Fruit fly (Drosophila melanogaster) whole organism, embryonic: Measurements from ENCODE around the gene CG43318.

ENCODE experiments used
- Atf6 ChIP-seq: fragments of 200-800 bp; sonication (Bioruptor generic); IDR thresholded peaks from 2 replicates; pipeline ENCODE4 v1.3.6; 2022; ENCODE audit warnings: missing biosample characterization, missing genetic modification characterization
- B-H2 ChIP-seq: fragments of 200-800 bp; sonication (Bioruptor generic); optimal IDR thresholded peaks from 2 replicates; lab custom pipeline; 2018; ENCODE audit warnings: missing biosample characterization, mild to moderate bottlenecking, missing genetic modification characterization
- Bteb2 ChIP-seq: fragments of 200-800 bp; sonication (Bioruptor generic); optimal IDR thresholded peaks from 2 replicates; lab custom pipeline; 2016; ENCODE audit warnings: missing biosample characterization, missing genetic modification characterization
- CG10274 ChIP-seq: fragments of 200-800 bp; sonication (Bioruptor generic); optimal IDR thresholded peaks from 3 replicates; lab custom pipeline; 2017; ENCODE audit warnings: missing biosample characterization, mild to moderate bottlenecking, missing genetic modification characterization
- CG10321 ChIP-seq: fragments of 200-800 bp; sonication (Bioruptor generic); IDR thresholded peaks from 2 replicates; pipeline ENCODE4 v1.3.6; 2022; ENCODE audit warnings: missing biosample characterization, missing genetic modification characterization
- CG10462 ChIP-seq: fragments of 200-800 bp; sonication (Bioruptor generic); optimal IDR thresholded peaks from 2 replicates; lab custom pipeline; 2016; ENCODE audit warnings: missing biosample characterization, missing genetic modification characterization
- CG13424 ChIP-seq: fragments of 200-800 bp; sonication (Bioruptor generic); optimal IDR thresholded peaks from 2 replicates; lab custom pipeline; 2019; ENCODE audit warnings: missing biosample characterization, mild to moderate bottlenecking, missing genetic modification characterization, moderate library complexity
- CG13894 ChIP-seq: fragments of 200-800 bp; sonication (Bioruptor generic); optimal IDR thresholded peaks from 3 replicates; lab custom pipeline; 2018; ENCODE audit warnings: missing biosample characterization, mild to moderate bottlenecking, missing genetic modification characterization, moderate library complexity
- CG14050 ChIP-seq: fragments of 200-800 bp; sonication (Bioruptor generic); IDR thresholded peaks from 3 replicates; pipeline ENCODE4 v1.3.6; 2022; ENCODE audit warnings: missing biosample characterization, missing genetic modification characterization
- CG14441 ChIP-seq: fragments of 200-800 bp; sonication (Bioruptor generic); IDR thresholded peaks from 2 replicates; pipeline ENCODE4 v1.3.6; 2022; ENCODE audit warnings: missing biosample characterization, missing genetic modification characterization
- CG16779 ChIP-seq: fragments of 200-800 bp; sonication (Bioruptor generic); IDR thresholded peaks from 2 replicates; pipeline ENCODE4 v1.3.6; 2022; ENCODE audit warnings: missing biosample characterization, missing genetic modification characterization
- CG18764 ChIP-seq: fragments of 200-800 bp; sonication (Bioruptor generic); optimal IDR thresholded peaks from 3 replicates; lab custom pipeline; 2016; ENCODE audit warnings: missing biosample characterization, missing genetic modification characterization
- CG2712 ChIP-seq: fragments of 200-800 bp; optimal IDR thresholded peaks from 3 replicates; lab custom pipeline; 2019; ENCODE audit warnings: missing biosample characterization, mild to moderate bottlenecking, missing genetic modification characterization, moderate library complexity
- CG31224 ChIP-seq: fragments of 200-800 bp; sonication (Bioruptor generic); IDR thresholded peaks from 2 replicates; pipeline ENCODE4 v1.3.6; 2022; ENCODE audit warnings: missing biosample characterization, missing genetic modification characterization
- CG3281 ChIP-seq: fragments of 200-800 bp; sonication (Bioruptor generic); optimal IDR thresholded peaks from 3 replicates; lab custom pipeline; 2017; ENCODE audit warnings: missing biosample characterization, mild to moderate bottlenecking, missing genetic modification characterization
- CG4617 ChIP-seq: fragments of 200-800 bp; sonication (Bioruptor generic); optimal IDR thresholded peaks from 3 replicates; lab custom pipeline; 2016; ENCODE audit warnings: missing biosample characterization, missing genetic modification characterization, borderline replicate concordance
- CG5953 ChIP-seq: fragments of 200-800 bp; sonication (Bioruptor generic); IDR thresholded peaks from 2 replicates; pipeline ENCODE4 v1.3.6; 2022; ENCODE audit warnings: missing biosample characterization, missing genetic modification characterization
- CG6854 ChIP-seq: fragments of 200-800 bp; sonication (Bioruptor generic); optimal IDR thresholded peaks from 3 replicates; lab custom pipeline; 2017; ENCODE audit warnings: missing biosample characterization, mild to moderate bottlenecking, missing genetic modification characterization
- CG7271 ChIP-seq: fragments of 200-800 bp; sonication (Bioruptor generic); optimal IDR thresholded peaks from 2 replicates; lab custom pipeline; 2018; ENCODE audit warnings: missing biosample characterization, mild to moderate bottlenecking, missing genetic modification characterization, moderate library complexity
- CG9215 ChIP-seq: fragments of 200-800 bp; sonication (Bioruptor generic); IDR thresholded peaks from 2 replicates; pipeline ENCODE4 v1.3.6; 2022; ENCODE audit warnings: missing biosample characterization, missing genetic modification characterization
- Chrac-16 ChIP-seq: fragments of 200-800 bp; sonication (Bioruptor generic); optimal IDR thresholded peaks from 3 replicates; lab custom pipeline; 2016; ENCODE audit warnings: missing biosample characterization, missing genetic modification characterization
- CkIIα-i1 ChIP-seq: fragments of 200-800 bp; sonication (Bioruptor generic); IDR thresholded peaks from 2 replicates; pipeline ENCODE4 v1.3.6; 2022; ENCODE audit warnings: missing biosample characterization, missing genetic modification characterization
- Dll ChIP-seq: fragments of 200-800 bp; sonication (Bioruptor generic); IDR thresholded peaks from 4 replicates; pipeline ENCODE4 v1.3.6; 2022; ENCODE audit warnings: missing biosample characterization, missing genetic modification characterization; ENCODE audit not compliant: partially characterized antibody
- Fer1 ChIP-seq: fragments of 200-800 bp; sonication (Bioruptor generic); optimal IDR thresholded peaks from 2 replicates; lab custom pipeline; 2017; ENCODE audit warnings: missing biosample characterization, mild to moderate bottlenecking, missing genetic modification characterization
- GATAe ChIP-seq: fragments of 200-800 bp; sonication (Bioruptor generic); conservative IDR thresholded peaks from 2 replicates; pipeline ENCODE4 v1.3.6; 2022; ENCODE audit warnings: missing biosample characterization, missing genetic modification characterization
- H2.0 ChIP-seq: fragments of 200-800 bp; sonication (Bioruptor generic); IDR thresholded peaks from 2 replicates; pipeline ENCODE4 v1.3.6; 2022; ENCODE audit warnings: missing biosample characterization, missing genetic modification characterization
- Kr ChIP-seq: fragments of 200-800 bp; sonication (Bioruptor generic); optimal IDR thresholded peaks from 2 replicates; lab custom pipeline; 2017; ENCODE audit warnings: missing biosample characterization, mild to moderate bottlenecking, missing genetic modification characterization
- Med ChIP-seq: fragments of 200-800 bp; sonication (Bioruptor generic); peaks from one replicate; lab custom pipeline; 2016; ENCODE audit warnings: missing biosample characterization, missing genetic modification characterization, mild to moderate bottlenecking, inconsistent platforms, moderate library complexity
- NC2α ChIP-seq: fragments of 200-800 bp; sonication (Bioruptor generic); optimal IDR thresholded peaks from 2 replicates; lab custom pipeline; 2016; ENCODE audit warnings: missing biosample characterization, missing genetic modification characterization
- Side ChIP-seq: fragments of 200-800 bp; sonication (Bioruptor generic); optimal IDR thresholded peaks from 2 replicates; lab custom pipeline; 2016; ENCODE audit warnings: missing biosample characterization, missing genetic modification characterization
- amos ChIP-seq: fragments of 200-800 bp; sonication (Bioruptor generic); IDR thresholded peaks from 2 replicates; pipeline ENCODE4 v1.3.6; 2022; ENCODE audit warnings: missing biosample characterization, missing genetic modification characterization; ENCODE audit not compliant: partially characterized antibody
- crc ChIP-seq: fragments of 200-800 bp; sonication (Bioruptor generic); optimal IDR thresholded peaks from 2 replicates; lab custom pipeline; 2016; ENCODE audit warnings: missing biosample characterization, missing genetic modification characterization
- crp ChIP-seq, 2 experiments: fragments of 200-800 bp; sonication (Bioruptor generic); optimal IDR thresholded peaks; 2 replicates in 1 of 2; 3 replicates in 1 of 2; lab custom pipeline; 2017; ENCODE audit warnings: missing biosample characterization in 2 of 2, missing genetic modification characterization in 2 of 2, mild to moderate bottlenecking in 1 of 2, moderate library complexity in 1 of 2
- cwo ChIP-seq: fragments of 200-800 bp; sonication (Bioruptor generic); optimal IDR thresholded peaks from 3 replicates; lab custom pipeline; 2017; ENCODE audit warnings: missing biosample characterization, missing genetic modification characterization, mild to moderate bottlenecking, moderate library complexity, missing genetic modification reagents
- da ChIP-seq: fragments of 200-800 bp; sonication (Bioruptor generic); optimal IDR thresholded peaks from 2 replicates; lab custom pipeline; 2016; ENCODE audit warnings: missing biosample characterization, missing genetic modification characterization
- dati ChIP-seq: fragments of 200-800 bp; sonication (Bioruptor generic); IDR thresholded peaks from 2 replicates; pipeline ENCODE4 v1.3.6; 2022; ENCODE audit warnings: missing biosample characterization, missing genetic modification characterization
- ewg ChIP-seq: fragments of 200-800 bp; sonication (Bioruptor generic); optimal IDR thresholded peaks from 3 replicates; lab custom pipeline; 2017; ENCODE audit warnings: mild to moderate bottlenecking, missing biosample characterization, missing genetic modification reagents, missing genetic modification characterization
- fd96Cb ChIP-seq: fragments of 200-800 bp; sonication (Bioruptor generic); optimal IDR thresholded peaks from 2 replicates; lab custom pipeline; 2018; ENCODE audit warnings: missing biosample characterization, mild to moderate bottlenecking, missing genetic modification characterization, moderate library complexity
- jigr1 ChIP-seq: fragments of 200-800 bp; sonication (Bioruptor generic); IDR thresholded peaks from 3 replicates; pipeline ENCODE4 v1.3.6; 2022; ENCODE audit warnings: missing biosample characterization, missing genetic modification characterization
- klu ChIP-seq: fragments of 200-800 bp; sonication (Bioruptor generic); IDR thresholded peaks from 2 replicates; pipeline ENCODE4 v1.3.6; 2022; ENCODE audit warnings: missing biosample characterization, missing genetic modification characterization
- knrl ChIP-seq: fragments of 200-800 bp; sonication (Bioruptor generic); IDR thresholded peaks from 3 replicates; pipeline ENCODE4 v1.3.6; 2022; ENCODE audit warnings: missing biosample characterization, missing genetic modification characterization; ENCODE audit not compliant: partially characterized antibody
- nmo ChIP-seq: fragments of 200-800 bp; sonication (Bioruptor generic); optimal IDR thresholded peaks from 2 replicates; lab custom pipeline; 2018; ENCODE audit warnings: missing biosample characterization, mild to moderate bottlenecking, missing genetic modification characterization, moderate library complexity
- p53 ChIP-seq: fragments of 200-800 bp; sonication (Bioruptor generic); optimal IDR thresholded peaks from 2 replicates; lab custom pipeline; 2016; ENCODE audit warnings: missing biosample characterization, missing genetic modification characterization
- pfk ChIP-seq: fragments of 200-800 bp; sonication (Bioruptor generic); optimal IDR thresholded peaks from 2 replicates; lab custom pipeline; 2018; ENCODE audit warnings: missing biosample characterization, mild to moderate bottlenecking, missing genetic modification characterization, moderate library complexity
- prd ChIP-seq, 3 experiments: fragments of >200 bp in 2 of 3; fragments of 200-800 bp in 1 of 3; sonication (Bioruptor generic) in 1 of 3; optimal IDR thresholded peaks in 2 of 3; IDR thresholded peaks in 1 of 3; 2 replicates in 2 of 3; 3 replicates in 1 of 3; pipeline versions ENCODE4 v1.3.6 to Lab custom; 2017 to 2022; ENCODE audit warnings: missing biosample characterization in 1 of 3, missing genetic modification characterization in 1 of 3
- shn ChIP-seq: fragments of 200-800 bp; sonication (Bioruptor generic); optimal IDR thresholded peaks from 3 replicates; lab custom pipeline; 2016; ENCODE audit warnings: missing biosample characterization, missing genetic modification characterization
- slbo ChIP-seq: fragments of 200-800 bp; sonication (Bioruptor generic); IDR thresholded peaks from 2 replicates; pipeline ENCODE4 v1.3.6; 2022; ENCODE audit warnings: missing biosample characterization, missing genetic modification characterization
- zf30C ChIP-seq: fragments of 200-800 bp; sonication (Bioruptor generic); optimal IDR thresholded peaks from 3 replicates; lab custom pipeline; 2018; ENCODE audit warnings: missing biosample characterization, mild to moderate bottlenecking, missing genetic modification characterization

The CG43318 gene

DNA sequence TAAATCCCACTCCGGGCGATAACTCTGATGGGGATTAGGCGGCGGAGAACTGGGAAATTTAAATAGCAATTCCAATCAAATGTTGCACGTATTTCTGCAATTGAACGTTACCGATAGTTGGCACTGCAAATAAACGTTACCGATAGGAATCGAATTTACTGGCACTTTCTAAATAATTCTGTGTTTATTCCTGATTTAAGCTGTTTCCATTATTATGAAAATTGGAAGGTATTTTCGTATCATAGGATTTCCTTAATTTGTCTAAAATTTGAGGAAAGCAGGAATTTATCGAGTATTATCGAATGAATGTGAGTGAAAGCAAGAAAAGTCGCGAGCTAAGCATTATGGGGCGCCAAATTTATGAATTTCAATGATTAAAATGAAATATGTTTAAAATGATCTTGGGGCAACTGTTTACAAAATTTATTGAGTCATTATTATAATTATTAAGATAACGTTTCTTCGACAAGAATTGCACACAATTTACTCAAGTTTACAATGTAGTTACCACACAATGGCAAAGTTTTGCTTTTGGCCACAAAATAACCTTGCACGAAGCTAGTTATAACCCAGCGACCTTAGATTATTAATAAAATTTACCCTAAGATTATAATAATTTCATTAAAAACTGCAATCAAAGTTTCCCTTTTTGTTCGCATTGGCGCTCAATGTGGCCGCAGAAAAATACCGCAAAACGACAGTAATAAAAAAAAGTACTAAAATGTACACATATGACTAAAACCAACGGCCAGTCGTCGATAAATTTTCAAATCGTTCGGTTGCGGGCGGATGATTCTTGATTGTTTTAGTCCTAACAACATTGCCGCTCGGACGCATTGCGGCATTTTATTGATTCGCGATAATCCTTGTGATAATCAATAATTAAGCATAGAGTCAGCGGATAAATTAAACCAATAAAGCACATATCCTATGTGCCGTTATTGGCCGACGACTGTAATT, 29.4 kb downstream of the CG43318 start, which contains the start of gene alpha-Man-IIb (continued):
- TF ChIP-seq CG4617 (GFP tag; lab: Kevin White, UChicago) = peak; percentile 28
- TF ChIP-seq crc (GFP tag; lab: Kevin White, UChicago) = no peak
- TF ChIP-seq p53 (GFP tag; lab: Kevin White, UChicago) = no peak
- no peak for TF ChIP-seq CkIIα-i1
- TF ChIP-seq Fer1 (GFP tag; lab: Kevin White, UChicago) = peak; percentile 4
- TF ChIP-seq GATAe (GFP tag; lab: Robert Waterston, UW) = no peak
- TF ChIP-seq CG31224 (GFP tag; lab: Robert Waterston, UW) = no peak
- no peak for TF ChIP-seq CG16779 (GFP tag; lab: Robert Waterston, UW)
- TF ChIP-seq CG14441 (GFP tag; lab: Robert Waterston, UW) = peak; percentile 41; the same call in 1 of the 2 replicates
- no peak for TF ChIP-seq zf30C (GFP tag; lab: Kevin White, UChicago)
- TF ChIP-seq CG2712 = peak; percentile 8
- no peak for TF ChIP-seq Chrac-16 (GFP tag; lab: Kevin White, UChicago)
- no peak for TF ChIP-seq pfk (GFP tag; lab: Kevin White, UChicago)
- peak; percentile 1 for TF ChIP-seq CG3281 (GFP tag; lab: Kevin White, UChicago)
- TF ChIP-seq slbo = peak; percentile 50; the same call in 1 of the 2 replicates
- no peak for TF ChIP-seq jigr1 (GFP tag; lab: Robert Waterston, UW)
- TF ChIP-seq NC2α (GFP tag; lab: Kevin White, UChicago) = no peak
- no peak for TF ChIP-seq ewg (GFP tag; lab: Kevin White, UChicago)
- TF ChIP-seq B-H2 (GFP tag; lab: Kevin White, UChicago) = no peak
- no peak for TF ChIP-seq cwo (GFP tag; lab: Kevin White, UChicago)
- peak; percentile 83; the same call in 2 of the 3 replicates for TF ChIP-seq knrl
- peak; percentile 6 for TF ChIP-seq CG13894
- TF ChIP-seq klu (GFP tag; lab: Robert Waterston, UW) = no peak
- TF ChIP-seq dati (GFP tag; lab: Robert Waterston, UW) = no peak
- peak; percentile 71 for TF ChIP-seq amos
- no peak for TF ChIP-seq Side (GFP tag; lab: Kevin White, UChicago)
- no peak for TF ChIP-seq fd96Cb (tag; lab: Kevin White, UChicago)
- peak in 1 of 2 experiments; percentile 71 for TF ChIP-seq crp (GFP tag; optimal IDR thresholded peaks at IDR 0.05; lab: Kevin White, UChicago)
- TF ChIP-seq CG10321 = no peak
- TF ChIP-seq CG14050 = no peak
- TF ChIP-seq CG13424 (tag; lab: Kevin White, UChicago) = no peak
- TF ChIP-seq Atf6 = 0 out of 2 replicates have a peak, but pooled peaks have one; percentile 24
- TF ChIP-seq CG18764 (GFP tag; lab: Kevin White, UChicago) = no peak
- TF ChIP-seq CG7271 = no peak
- no peak for TF ChIP-seq H2.0
- TF ChIP-seq Kr = no peak
- TF ChIP-seq Bteb2 (GFP tag; lab: Kevin White, UChicago) = no peak
- TF ChIP-seq Dll = peak; percentile 92
- TF ChIP-seq CG6854 (GFP tag; lab: Kevin White, UChicago) = peak; percentile 54
- no peak for TF ChIP-seq prd (optimal IDR thresholded peaks at IDR 0.05; lab: Kevin White, UChicago)
- 0 out of 3 replicates have a peak, but pooled peaks have one; percentile 5 for TF ChIP-seq prd (GFP tag; IDR thresholded peaks at IDR 0.05; lab: Robert Waterston, UW)
- no peak for TF ChIP-seq CG10462 (GFP tag; lab: Kevin White, UChicago)
- TF ChIP-seq nmo = peak; percentile 45
- no peak for TF ChIP-seq CG5953
- TF ChIP-seq da = no peak
- TF ChIP-seq shn = no peak
- TF ChIP-seq CG9215 (GFP tag; lab: Robert Waterston, UW) = no peak
- TF ChIP-seq Med (GFP tag; lab: Kevin White, UChicago) = peak; percentile 88
- no peak for TF ChIP-seq CG10274 (GFP tag; lab: Kevin White, UChicago)
